Worm (Caenorhabditis elegans) whole organism, L2 larva: Measurements from ENCODE around the gene cpr-6.
A peak's percentile ranks its signal among the peaks of the same experiment; 100 is the strongest.

Experiments
- C34F6.9 ChIP-seq: fragments of 150-350 bp; optimal IDR thresholded peaks from 2 replicates; lab custom pipeline; 2014; ENCODE audit warnings: missing biosample characterization, missing genetic modification characterization
- F13H6.1 ChIP-seq: sonication (generic microtip); optimal IDR thresholded peaks from 2 replicates; lab custom pipeline; 2016; ENCODE audit warnings: missing genetic modification characterization, missing compliant biosample characterization
- R02D3.7 ChIP-seq: fragments of 150-350 bp; optimal IDR thresholded peaks from 2 replicates; lab custom pipeline; 2014; ENCODE audit warnings: missing biosample characterization, missing genetic modification characterization
- Y55F3AM.14 ChIP-seq: fragments of 200-800 bp; sonication (Bioruptor generic); optimal IDR thresholded peaks from 2 replicates; lab custom pipeline; 2018; ENCODE audit warnings: mild to moderate bottlenecking, missing genetic modification characterization, missing compliant biosample characterization
- ZK546.5 ChIP-seq: sonication (generic microtip); optimal IDR thresholded peaks from 2 replicates; lab custom pipeline; 2017; ENCODE audit warnings: missing biosample characterization, missing genetic modification characterization
- alr-1 ChIP-seq: fragments of 150-350 bp; optimal IDR thresholded peaks from 2 replicates; lab custom pipeline; 2014; ENCODE audit warnings: missing biosample characterization, missing genetic modification characterization
- aly-2 ChIP-seq: fragments of 150-350 bp; optimal IDR thresholded peaks from 2 replicates; lab custom pipeline; 2014; ENCODE audit warnings: missing biosample characterization, missing genetic modification characterization
- ama-1 ChIP-seq: fragments of 150-350 bp; optimal IDR thresholded peaks from 2 replicates; lab custom pipeline; 2018; ENCODE audit warnings: inconsistent platforms
- blmp-1 ChIP-seq: sonication (generic microtip); optimal IDR thresholded peaks from 2 replicates; lab custom pipeline; 2017; ENCODE audit warnings: missing genetic modification characterization, mild to moderate bottlenecking, missing compliant biosample characterization, antibody characterized with exemption, moderate library complexity; ENCODE audit not compliant: insufficient read depth
- ceh-16 ChIP-seq: fragments of 150-350 bp; optimal IDR thresholded peaks from 2 replicates; lab custom pipeline; 2014; ENCODE audit warnings: missing biosample characterization, missing genetic modification characterization
- ceh-82 ChIP-seq: fragments of 150-350 bp; optimal IDR thresholded peaks from 2 replicates; lab custom pipeline; 2014; ENCODE audit warnings: missing biosample characterization, missing genetic modification characterization
- crh-2 ChIP-seq: sonication (generic microtip); optimal IDR thresholded peaks from 2 replicates; lab custom pipeline; 2017; ENCODE audit warnings: missing biosample characterization, missing genetic modification characterization
- egl-27 ChIP-seq: sonication (generic microtip); optimal IDR thresholded peaks from 3 replicates; lab custom pipeline; 2017; ENCODE audit warnings: missing biosample characterization, missing genetic modification reagents, missing genetic modification characterization
- elt-1 ChIP-seq: fragments of 150-350 bp; optimal IDR thresholded peaks from 2 replicates; lab custom pipeline; 2014; ENCODE audit warnings: missing biosample characterization, missing genetic modification characterization
- elt-3 ChIP-seq: sonication (generic microtip); optimal IDR thresholded peaks from 2 replicates; lab custom pipeline; 2017; ENCODE audit warnings: missing biosample characterization, missing genetic modification characterization
- fos-1 ChIP-seq: fragments of 150-350 bp; optimal IDR thresholded peaks from 2 replicates; lab custom pipeline; 2014; ENCODE audit warnings: missing biosample characterization, missing genetic modification characterization
- gmeb-1 ChIP-seq: fragments of 150-350 bp; optimal IDR thresholded peaks from 2 replicates; lab custom pipeline; 2014; ENCODE audit warnings: missing biosample characterization, missing genetic modification characterization
- lin-11 ChIP-seq: fragments of 150-350 bp; sonication (generic microtip); optimal IDR thresholded peaks from 2 replicates; lab custom pipeline; 2014; ENCODE audit warnings: missing biosample characterization, missing genetic modification characterization, inconsistent platforms, mixed read lengths
- lin-13 ChIP-seq: fragments of 150-350 bp; optimal IDR thresholded peaks from 2 replicates; lab custom pipeline; 2014; ENCODE audit warnings: missing biosample characterization, missing genetic modification reagents, missing genetic modification characterization
- lin-39 ChIP-seq: fragments of 150-350 bp; optimal IDR thresholded peaks from 2 replicates; lab custom pipeline; 2014; ENCODE audit warnings: missing biosample characterization, missing genetic modification reagents, missing genetic modification characterization
- lsy-2 ChIP-seq, 2 experiments: fragments of 150-350 bp in 1 of 2; sonication (generic microtip) in 1 of 2; optimal IDR thresholded peaks; 2 replicates each; lab custom pipeline; 2014 to 2017; ENCODE audit warnings: missing biosample characterization in 2 of 2, missing genetic modification characterization in 2 of 2
- mab-5 ChIP-seq: fragments of 150-350 bp; optimal IDR thresholded peaks from 2 replicates; lab custom pipeline; 2014; ENCODE audit warnings: missing biosample characterization, missing genetic modification characterization
- mbf-1 ChIP-seq: sonication (generic microtip); optimal IDR thresholded peaks from 2 replicates; lab custom pipeline; 2017; ENCODE audit warnings: missing biosample characterization, missing genetic modification characterization
- mdl-1 ChIP-seq, 2 experiments: fragments of 150-350 bp in 1 of 2; sonication (generic microtip) in 1 of 2; optimal IDR thresholded peaks; 2 replicates each; lab custom pipeline; 2017; ENCODE audit warnings: missing biosample characterization in 2 of 2, missing genetic modification characterization in 2 of 2
- nhr-10 ChIP-seq: sonication (generic microtip); optimal IDR thresholded peaks from 2 replicates; lab custom pipeline; 2017; ENCODE audit warnings: missing biosample characterization, missing genetic modification characterization
- nhr-11 ChIP-seq: fragments of 150-350 bp; optimal IDR thresholded peaks from 2 replicates; lab custom pipeline; 2014; ENCODE audit warnings: missing biosample characterization, missing genetic modification characterization
- nhr-12 ChIP-seq: fragments of 150-350 bp; optimal IDR thresholded peaks from 2 replicates; lab custom pipeline; 2014; ENCODE audit warnings: missing biosample characterization, missing genetic modification characterization
- nhr-129 ChIP-seq: fragments of 150-350 bp; optimal IDR thresholded peaks from 2 replicates; lab custom pipeline; 2014; ENCODE audit warnings: missing biosample characterization, missing genetic modification characterization
- nhr-21 ChIP-seq: fragments of 150-350 bp; optimal IDR thresholded peaks from 2 replicates; lab custom pipeline; 2014; ENCODE audit warnings: missing biosample characterization, missing genetic modification characterization
- nhr-23 ChIP-seq: fragments of 150-350 bp; optimal IDR thresholded peaks from 2 replicates; lab custom pipeline; 2014; ENCODE audit warnings: missing biosample characterization, missing genetic modification reagents, missing genetic modification characterization
- nhr-237 ChIP-seq: fragments of 150-350 bp; optimal IDR thresholded peaks from 2 replicates; lab custom pipeline; 2014; ENCODE audit warnings: missing biosample characterization, missing genetic modification characterization
- nhr-25 ChIP-seq: fragments of 150-350 bp; sonication (generic microtip); optimal IDR thresholded peaks from 3 replicates; lab custom pipeline; 2014; ENCODE audit warnings: missing biosample characterization, missing genetic modification characterization
- nhr-6 ChIP-seq: fragments of 150-350 bp; optimal IDR thresholded peaks from 2 replicates; lab custom pipeline; 2014; ENCODE audit warnings: missing biosample characterization, missing genetic modification characterization
- nhr-77 ChIP-seq: fragments of 150-350 bp; optimal IDR thresholded peaks from 2 replicates; lab custom pipeline; 2014; ENCODE audit warnings: missing biosample characterization, missing genetic modification characterization
- peb-1 ChIP-seq: fragments of 150-350 bp; optimal IDR thresholded peaks from 2 replicates; lab custom pipeline; 2014; ENCODE audit warnings: missing biosample characterization, missing genetic modification characterization
- skn-1 ChIP-seq: sonication (generic microtip); optimal IDR thresholded peaks from 2 replicates; lab custom pipeline; 2017; ENCODE audit warnings: missing biosample characterization, missing genetic modification characterization
- sma-3 ChIP-seq: sonication (generic microtip); optimal IDR thresholded peaks from 2 replicates; lab custom pipeline; 2016; ENCODE audit warnings: missing genetic modification reagents, missing genetic modification characterization, missing compliant biosample characterization
- sma-9 ChIP-seq, 2 experiments: fragments of 150-350 bp in 1 of 2; sonication (generic microtip) in 1 of 2; optimal IDR thresholded peaks; 2 replicates each; lab custom pipeline; 2014 to 2016; ENCODE audit warnings: missing genetic modification characterization in 2 of 2, mild to moderate bottlenecking in 1 of 2, missing biosample characterization in 1 of 2, missing compliant biosample characterization in 1 of 2, missing genetic modification reagents in 1 of 2, moderate library complexity in 1 of 2
- snpc-4 ChIP-seq: fragments of 150-350 bp; optimal IDR thresholded peaks from 2 replicates; lab custom pipeline; 2014; ENCODE audit warnings: missing biosample characterization, missing genetic modification characterization
- unc-39 ChIP-seq: fragments of 150-350 bp; optimal IDR thresholded peaks from 2 replicates; lab custom pipeline; 2014; ENCODE audit warnings: missing biosample characterization, missing genetic modification characterization
- unc-55 ChIP-seq: fragments of 150-350 bp; sonication (generic microtip); optimal IDR thresholded peaks from 3 replicates; lab custom pipeline; 2014; ENCODE audit warnings: missing biosample characterization, missing genetic modification reagents, missing genetic modification characterization
- unc-62 ChIP-seq: fragments of 150-350 bp; optimal IDR thresholded peaks from 2 replicates; lab custom pipeline; 2014; ENCODE audit warnings: missing biosample characterization, missing genetic modification reagents, missing genetic modification characterization
- zag-1 ChIP-seq: fragments of 150-350 bp; optimal IDR thresholded peaks from 2 replicates; lab custom pipeline; 2014; ENCODE audit warnings: missing biosample characterization, missing genetic modification characterization
- ztf-1 ChIP-seq: fragments of 200-800 bp; sonication (Bioruptor generic); conservative IDR thresholded peaks from 2 replicates; pipeline ENCODE4 v1.3.6; 2022; ENCODE audit warnings: missing genetic modification characterization, missing compliant biosample characterization
- ztf-4 ChIP-seq: fragments of 150-350 bp; optimal IDR thresholded peaks from 2 replicates; lab custom pipeline; 2014; ENCODE audit warnings: missing biosample characterization, missing genetic modification characterization

Gene cpr-6

ce11 chrX:6593178-6593786, 13.7 kb upstream of the cpr-6 start:
- peak; percentile 61 for TF ChIP-seq lin-13 (GFP tag; lab: Kevin White, UChicago)
- TF ChIP-seq Y55F3AM.14: no peak
- TF ChIP-seq C34F6.9 (tag; lab: Kevin White, UChicago): peak; percentile 29
- TF ChIP-seq elt-3: no peak
- TF ChIP-seq crh-2 (tag; lab: Kevin White, UChicago): peak; percentile 63
- no peak for TF ChIP-seq lin-39 (tag; lab: Kevin White, UChicago)
- peak; percentile 40 for TF ChIP-seq snpc-4
- peak; percentile 81 for TF ChIP-seq F13H6.1
- TF ChIP-seq nhr-10 (tag; lab: Kevin White, UChicago): no peak
- no peak for TF ChIP-seq nhr-237 (tag; lab: Kevin White, UChicago)
- no peak for TF ChIP-seq R02D3.7
- TF ChIP-seq egl-27 (tag; lab: Kevin White, UChicago): peak; percentile 70
- TF ChIP-seq peb-1 (tag; lab: Kevin White, UChicago): no peak
- TF ChIP-seq lin-11: no peak
- no peak for TF ChIP-seq unc-62 (GFP tag; lab: Kevin White, UChicago)
- no peak for TF ChIP-seq nhr-77
- no peak for TF ChIP-seq blmp-1 (tag; lab: Kevin White, UChicago)
- no peak for TF ChIP-seq aly-2 (tag; lab: Kevin White, UChicago)
- peak; percentile 29 for TF ChIP-seq mab-5
- TF ChIP-seq skn-1: peak; percentile 44
- peak; percentile 35 to 70 for TF ChIP-seq lsy-2 (tag; optimal IDR thresholded peaks at IDR 0.05; lab: Kevin White, UChicago)
- TF ChIP-seq alr-1: no peak
- TF ChIP-seq sma-3 (GFP tag; lab: Kevin White, UChicago): no peak
- TF ChIP-seq nhr-6: peak; percentile 25
- no peak for TF ChIP-seq ztf-1 (GFP tag; lab: Robert Waterston, UW)
- TF ChIP-seq ztf-4 (tag; lab: Kevin White, UChicago): no peak
- TF ChIP-seq nhr-23 (tag; lab: Kevin White, UChicago): no peak
- no peak for TF ChIP-seq elt-1
- TF ChIP-seq ama-1 (lab: Kevin White, UChicago): no peak
- peak in 1 of 2 experiments; percentile 1 for TF ChIP-seq mdl-1 (tag; optimal IDR thresholded peaks at IDR 0.05; lab: Kevin White, UChicago)
- TF ChIP-seq gmeb-1: peak; percentile 66
- TF ChIP-seq ZK546.5 (tag; lab: Kevin White, UChicago): no peak
- no peak for TF ChIP-seq ceh-82
- TF ChIP-seq mbf-1 (tag; lab: Kevin White, UChicago): no peak
- TF ChIP-seq unc-55 (GFP tag; lab: Kevin White, UChicago): peak; percentile 81
- TF ChIP-seq nhr-11: peak; percentile 15
- TF ChIP-seq zag-1 (tag; lab: Kevin White, UChicago): no peak
- TF ChIP-seq nhr-21 (tag; lab: Kevin White, UChicago): peak; percentile 53
- TF ChIP-seq sma-9 (GFP tag; optimal IDR thresholded peaks at IDR 0.05; lab: Kevin White, UChicago): peak; percentile 83
- no peak for TF ChIP-seq sma-9 (tag; optimal IDR thresholded peaks at IDR 0.05; lab: Kevin White, UChicago)
- no peak for TF ChIP-seq nhr-12 (tag; lab: Kevin White, UChicago)
- TF ChIP-seq fos-1: peak; percentile 46
- peak; percentile 91 for TF ChIP-seq nhr-129 (tag; lab: Kevin White, UChicago)
- TF ChIP-seq nhr-25 (tag; lab: Kevin White, UChicago): no peak
- TF ChIP-seq ceh-16: no peak

ce11 chrX:6597089-6597488, 9.9 kb upstream of the cpr-6 start, which contains the start of gene ttr-6:
Gene ttr-6 (minus strand): TSS chrX:6597121.
- TF ChIP-seq sma-9 (GFP tag; optimal IDR thresholded peaks at IDR 0.05; lab: Kevin White, UChicago) (peak; percentile 6), sma-9 (tag; optimal IDR thresholded peaks at IDR 0.05; lab: Kevin White, UChicago) (no peak), nhr-129 (tag; lab: Kevin White, UChicago) (peak; percentile 55), unc-39 (tag; lab: Kevin White, UChicago) (no peak), lsy-2 (tag; optimal IDR thresholded peaks at IDR 0.05; lab: Kevin White, UChicago) (peak in 1 of 2 experiments; percentile 16), nhr-6 (no peak)
